Fruit fly (Drosophila melanogaster) whole organism, wandering third instar larva: Measurements from ENCODE around the gene CG43134.

ENCODE experiments used
- Abd-B ChIP-seq: fragments of >200 bp; optimal IDR thresholded peaks from 2 replicates; lab custom pipeline; 2017; ENCODE audit warnings: missing biosample characterization, missing genetic modification characterization
- CG32264 ChIP-seq: fragments of 200-800 bp; sonication (Bioruptor generic); optimal IDR thresholded peaks from 2 replicates; lab custom pipeline; 2016; ENCODE audit warnings: missing biosample characterization, missing genetic modification characterization
- CG9705 ChIP-seq: fragments of 200-800 bp; sonication (Bioruptor generic); optimal IDR thresholded peaks from 2 replicates; lab custom pipeline; 2018; ENCODE audit warnings: missing biosample characterization, mild to moderate bottlenecking, missing genetic modification characterization
- CrebA ChIP-seq: fragments of 200-800 bp; sonication (Bioruptor generic); optimal IDR thresholded peaks from 2 replicates; lab custom pipeline; 2016; ENCODE audit warnings: missing biosample characterization, mild to moderate bottlenecking, missing genetic modification characterization, borderline replicate concordance
- Dif ChIP-seq: fragments of 200-275, 200-300 bp; sonication (Bioruptor generic); optimal IDR thresholded peaks from 2 replicates; lab custom pipeline; 2018; ENCODE audit warnings: missing biosample characterization, missing genetic modification characterization; ENCODE audit not compliant: partially characterized antibody
- GATAd ChIP-seq: sonication (Bioruptor generic); optimal IDR thresholded peaks from 2 replicates; lab custom pipeline; 2016; ENCODE audit warnings: missing biosample characterization, missing genetic modification characterization
- HLH106 ChIP-seq: fragments of 200-800 bp; optimal IDR thresholded peaks from 3 replicates; lab custom pipeline; 2019; ENCODE audit warnings: missing biosample characterization, mild to moderate bottlenecking, missing genetic modification characterization, moderate library complexity
- Hnf4 ChIP-seq: fragments of 200-800 bp; sonication (Bioruptor generic); optimal IDR thresholded peaks from 2 replicates; lab custom pipeline; 2016; ENCODE audit warnings: missing biosample characterization, mild to moderate bottlenecking, missing genetic modification characterization
- Hr78 ChIP-seq: fragments of >200 bp; optimal IDR thresholded peaks from 2 replicates; lab custom pipeline; 2017; ENCODE audit warnings: missing biosample characterization, missing genetic modification characterization
- Hr83 ChIP-seq: fragments of 200-300 bp; sonication (Bioruptor generic); optimal IDR thresholded peaks from 2 replicates; lab custom pipeline; 2016; ENCODE audit warnings: missing biosample characterization, mild to moderate bottlenecking, missing genetic modification characterization, moderate library complexity; ENCODE audit not compliant: poor library complexity, severe bottlenecking
- Mio ChIP-seq: sonication (Bioruptor generic); optimal IDR thresholded peaks from 2 replicates; lab custom pipeline; 2016; ENCODE audit warnings: missing biosample characterization, missing genetic modification characterization
- Myc ChIP-seq: fragments of >200 bp; optimal IDR thresholded peaks from 2 replicates; lab custom pipeline; 2017
- N ChIP-seq: fragments of >200 bp; optimal IDR thresholded peaks from 2 replicates; lab custom pipeline; 2018; ENCODE audit warnings: missing biosample characterization, missing external identifiers, missing genetic modification characterization
- OdsH ChIP-seq: fragments of 200-800 bp; sonication (Bioruptor generic); optimal IDR thresholded peaks from 2 replicates; lab custom pipeline; 2016; ENCODE audit warnings: missing biosample characterization, mild to moderate bottlenecking, missing genetic modification characterization
- Sp1 ChIP-seq: fragments of 200-800 bp; sonication (Bioruptor generic); optimal IDR thresholded peaks from 3 replicates; lab custom pipeline; 2019; ENCODE audit warnings: missing biosample characterization, mild to moderate bottlenecking, missing genetic modification characterization, moderate library complexity
- Vsx2 ChIP-seq: fragments of 200-300, 225-300 bp; sonication (Bioruptor generic); optimal IDR thresholded peaks from 2 replicates; lab custom pipeline; 2018; ENCODE audit warnings: missing biosample characterization, missing genetic modification characterization; ENCODE audit not compliant: partially characterized antibody
- brk ChIP-seq: fragments of 200-800 bp; sonication (Bioruptor generic); optimal IDR thresholded peaks from 2 replicates; lab custom pipeline; 2016; ENCODE audit warnings: missing biosample characterization, mild to moderate bottlenecking, missing genetic modification characterization
- dl ChIP-seq, 2 experiments: fragments of 175-275, 200-275 bp in 1 of 2; fragments of 200-275 bp in 1 of 2; sonication (Bioruptor generic); optimal IDR thresholded peaks; lab custom pipeline; 2018; ENCODE audit warnings: mild to moderate bottlenecking in 2 of 2, missing biosample characterization in 2 of 2, missing genetic modification characterization in 2 of 2, moderate library complexity in 2 of 2; ENCODE audit not compliant: partially characterized antibody in 2 of 2, insufficient read depth in 1 of 2
- dmrt93B ChIP-seq: fragments of 200-800 bp; sonication (Bioruptor generic); optimal IDR thresholded peaks from 2 replicates; lab custom pipeline; 2018; ENCODE audit warnings: missing biosample characterization, mild to moderate bottlenecking, missing genetic modification characterization
- dsf ChIP-seq: sonication (Bioruptor generic); optimal IDR thresholded peaks from 2 replicates; lab custom pipeline; 2016; ENCODE audit warnings: missing biosample characterization, missing genetic modification characterization, borderline replicate concordance
- ey ChIP-seq: fragments of 200-800 bp; sonication (Bioruptor generic); optimal IDR thresholded peaks from 2 replicates; lab custom pipeline; 2016; ENCODE audit warnings: missing biosample characterization, missing genetic modification characterization
- fru ChIP-seq: fragments of 200-800 bp; sonication (Bioruptor generic); optimal IDR thresholded peaks from 3 replicates; lab custom pipeline; 2016; ENCODE audit warnings: missing biosample characterization, mild to moderate bottlenecking, missing genetic modification characterization
- h ChIP-seq: fragments of 200-800 bp; sonication (Bioruptor generic); optimal IDR thresholded peaks from 3 replicates; lab custom pipeline; 2016; ENCODE audit warnings: missing biosample characterization, mild to moderate bottlenecking, missing genetic modification characterization
- jim ChIP-seq: fragments of 175-275, 200-325 bp; sonication (Bioruptor generic); optimal IDR thresholded peaks from 2 replicates; lab custom pipeline; 2016; ENCODE audit warnings: missing biosample characterization, mild to moderate bottlenecking, missing genetic modification characterization
- pan ChIP-seq: fragments of >200 bp; optimal IDR thresholded peaks from 2 replicates; lab custom pipeline; 2017
- rgr ChIP-seq: fragments of 200-800 bp; sonication (Bioruptor generic); optimal IDR thresholded peaks from 3 replicates; lab custom pipeline; 2016; ENCODE audit warnings: missing biosample characterization, mild to moderate bottlenecking, missing genetic modification characterization
- sv ChIP-seq: fragments of 200-800 bp; sonication (Bioruptor generic); optimal IDR thresholded peaks from 3 replicates; lab custom pipeline; 2016; ENCODE audit warnings: missing biosample characterization, missing genetic modification characterization
- tai ChIP-seq: sonication (Bioruptor generic); optimal IDR thresholded peaks from 2 replicates; lab custom pipeline; 2016; ENCODE audit warnings: missing biosample characterization, missing genetic modification characterization
- usp ChIP-seq: fragments of >200 bp; optimal IDR thresholded peaks from 2 replicates; lab custom pipeline; 2017; ENCODE audit warnings: missing biosample characterization, missing genetic modification characterization
- woc ChIP-seq: sonication (Bioruptor generic); optimal IDR thresholded peaks from 2 replicates; lab custom pipeline; 2016; ENCODE audit warnings: missing biosample characterization, mild to moderate bottlenecking, missing genetic modification characterization

Gene CG43134

DNA sequence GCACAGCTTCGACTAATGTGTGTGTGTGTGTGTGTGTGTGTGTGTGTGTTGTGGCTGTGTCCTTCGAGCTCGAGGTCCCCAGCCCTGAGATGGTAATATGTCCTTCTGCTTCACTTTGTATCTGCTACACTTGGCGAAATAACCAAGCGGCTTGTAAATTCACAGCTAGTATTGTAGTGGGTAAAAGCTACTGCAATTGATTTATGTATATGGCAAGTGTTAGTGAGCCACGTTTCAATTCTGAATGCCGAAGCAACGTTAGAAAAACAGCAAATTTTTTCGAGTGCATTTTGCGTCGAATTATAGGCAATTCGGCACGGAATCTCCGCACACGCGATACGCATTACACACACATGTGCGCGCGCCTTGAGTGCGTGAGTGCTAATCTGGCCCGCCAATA, 15.5 kb downstream of the CG43134 start (continued):
- TF ChIP-seq Myc (lab: Kevin White, UChicago) (no peak), N (GFP tag; lab: Kevin White, UChicago) (no peak), Mio (GFP tag; lab: Kevin White, UChicago) (no peak), CG32264 (GFP tag; lab: Kevin White, UChicago) (no peak)

DNA sequence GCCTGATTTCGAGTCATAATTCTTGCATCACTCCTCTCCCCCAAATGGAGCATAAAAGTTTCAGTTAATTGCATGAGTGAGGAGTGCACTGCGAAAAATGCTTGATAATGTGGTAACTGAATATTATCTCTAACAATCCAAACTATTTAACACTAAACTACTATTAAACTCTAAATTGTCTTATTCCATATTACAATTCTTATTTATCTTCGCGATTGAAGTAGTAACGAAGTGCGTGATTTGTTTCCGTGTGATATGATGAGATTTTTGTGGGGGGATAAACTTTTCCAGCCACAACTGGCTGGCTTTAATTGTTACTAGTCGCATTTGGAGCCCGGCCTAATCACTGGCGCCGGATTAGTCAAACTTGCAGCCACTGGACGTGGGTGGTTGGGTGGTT, 17.2 kb downstream of the CG43134 start:
- no peak for TF ChIP-seq CG32264 (GFP tag; lab: Kevin White, UChicago)
- TF ChIP-seq dl (GFP tag; optimal IDR thresholded peaks at IDR 0.05; lab: Kevin White, UChicago; ENCODE audit: insufficient read depth in 1 of 2, partially characterized antibody in 2 of 2), result no peak
- TF ChIP-seq jim (GFP tag; lab: Kevin White, UChicago), result no peak
- TF ChIP-seq usp (GFP tag; lab: Kevin White, UChicago), result no peak
- no peak for TF ChIP-seq CrebA (GFP tag; lab: Kevin White, UChicago)
- TF ChIP-seq Hr83, result no peak
- no peak for TF ChIP-seq woc (GFP tag; lab: Kevin White, UChicago)
- TF ChIP-seq Vsx2 (GFP tag; lab: Kevin White, UChicago), result no peak
- no peak for TF ChIP-seq Myc (lab: Kevin White, UChicago)
- no peak for TF ChIP-seq OdsH
- no peak for TF ChIP-seq fru
- no peak for TF ChIP-seq rgr (GFP tag; lab: Kevin White, UChicago)

DNA sequence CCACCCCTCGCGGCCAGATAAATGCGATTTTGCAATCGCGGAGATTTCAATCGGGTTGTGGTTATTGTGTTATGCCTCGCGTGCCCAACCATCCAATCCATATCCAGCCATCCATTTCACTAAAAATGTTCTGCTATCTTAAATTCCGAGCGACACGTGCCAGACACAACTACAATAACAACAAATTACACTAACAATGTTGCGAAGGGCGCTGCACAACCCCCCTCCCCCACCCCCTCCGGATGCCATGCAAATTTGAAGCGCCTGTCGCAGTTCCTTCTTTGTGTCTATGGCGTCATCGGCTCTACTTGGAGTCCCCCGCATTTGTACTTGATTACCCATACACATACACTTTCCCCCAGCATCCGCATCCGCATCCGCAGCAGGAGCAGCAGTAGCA, 18.2 kb downstream of the CG43134 start:
- no peak for TF ChIP-seq brk (GFP tag; lab: Kevin White, UChicago)
- no peak for TF ChIP-seq h

DNA sequence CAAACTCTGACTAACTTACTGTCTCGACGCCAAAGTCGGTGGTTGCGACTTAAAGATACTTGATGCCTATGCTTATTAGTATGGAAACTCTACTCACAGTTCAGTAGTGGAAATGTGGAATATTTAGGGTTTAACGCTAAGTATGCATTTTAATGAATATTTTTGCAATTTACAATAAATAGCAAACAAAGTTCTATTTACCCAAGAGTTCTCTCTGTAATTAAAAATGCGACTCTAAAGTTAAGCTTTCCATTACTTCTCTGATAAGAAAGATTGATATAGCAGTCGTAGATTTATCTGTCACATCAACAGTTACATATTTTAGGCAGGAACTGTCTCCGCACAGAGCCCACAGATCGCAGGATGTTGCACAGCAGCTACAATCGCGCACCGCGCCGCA, 18.7 kb downstream of the CG43134 start, which contains the start of gene CG12691:
TSS of gene CG12691 (plus strand) at position 301 of the 400 bp plus-strand sequence.
- TF ChIP-seq GATAd (GFP tag; lab: Kevin White, UChicago) (no peak), ey (GFP tag; lab: Kevin White, UChicago) (no peak), dmrt93B (GFP tag; lab: Kevin White, UChicago) (no peak), Dif (GFP tag; lab: Kevin White, UChicago) (no peak), Sp1 (no peak), jim (GFP tag; lab: Kevin White, UChicago) (no peak), Vsx2 (GFP tag; lab: Kevin White, UChicago) (no peak), fru (no peak), tai (no peak), Hr78 (no peak), CG9705 (GFP tag; lab: Kevin White, UChicago) (no peak), CG32264 (GFP tag; lab: Kevin White, UChicago) (no peak), rgr (GFP tag; lab: Kevin White, UChicago) (no peak), sv (GFP tag; lab: Kevin White, UChicago) (no peak)

DNA sequence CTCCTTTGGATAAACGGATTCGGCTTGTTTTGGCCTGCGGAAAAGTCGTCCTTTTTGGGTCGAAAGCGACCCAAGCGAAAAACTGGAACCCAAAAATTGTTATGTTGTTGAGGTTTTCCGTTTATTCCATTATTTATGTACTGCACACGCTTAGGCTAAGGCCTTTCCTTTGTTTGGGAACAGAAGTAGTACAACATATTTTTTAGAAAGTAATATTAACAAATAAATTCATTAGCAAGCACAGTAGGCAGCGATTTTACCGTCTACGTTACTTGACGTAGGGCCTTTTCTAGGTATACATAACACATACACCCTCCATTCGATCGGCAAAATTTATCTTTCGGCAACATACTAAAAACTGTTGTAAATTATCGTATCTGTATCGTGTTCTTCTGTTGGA, 21.3 kb downstream of the CG43134 start, which contains the start of gene CG15572:
TSS of gene CG15572 (plus strand) at position 301 of the 400 bp plus-strand sequence.
- no peak for TF ChIP-seq Hnf4 (GFP tag; lab: Kevin White, UChicago)
- TF ChIP-seq HLH106 (tag; lab: Kevin White, UChicago), result no peak
- no peak for TF ChIP-seq dsf (GFP tag; lab: Kevin White, UChicago)

DNA sequence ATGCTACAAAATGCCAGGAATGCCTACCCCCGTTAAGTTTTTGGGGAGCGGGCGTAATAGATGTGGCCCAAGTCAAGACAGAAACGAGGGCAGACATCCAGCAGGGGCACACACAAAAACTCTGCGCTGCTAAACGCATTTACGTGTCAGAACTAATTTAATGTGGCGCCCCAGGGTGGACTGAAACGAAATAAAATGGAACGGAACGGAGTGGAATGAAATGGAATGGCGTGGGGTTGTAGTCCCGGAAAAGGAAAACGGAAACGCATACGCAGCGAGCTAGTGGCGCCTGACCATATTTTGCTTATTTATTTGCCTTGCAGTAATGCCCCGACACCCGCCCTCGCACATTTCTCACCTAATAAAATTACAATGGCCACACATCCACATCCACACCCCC, 26.4 kb downstream of the CG43134 start:
- TF ChIP-seq OdsH (no peak), pan (no peak)

DNA sequence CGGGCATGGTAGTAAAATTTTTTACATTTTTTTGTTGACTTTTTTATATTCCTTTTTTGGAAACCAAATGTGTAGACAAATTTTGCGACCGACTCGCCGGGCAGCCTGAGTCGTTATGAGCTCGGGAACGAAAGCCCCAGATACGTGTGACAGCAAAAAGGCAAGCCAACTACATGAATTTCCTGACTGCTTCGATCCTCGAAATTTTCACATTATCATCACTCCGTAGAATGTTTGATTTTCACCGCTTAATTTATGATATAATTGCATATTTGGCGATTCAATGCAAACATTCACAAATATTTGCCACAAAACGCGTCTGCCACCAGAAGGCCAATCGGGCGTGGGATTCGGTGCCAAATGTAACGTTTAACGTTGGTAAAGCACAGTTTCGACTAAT, 29.8 kb downstream of the CG43134 start, which contains the start of gene CG15577:
TSS of gene CG15577 (minus strand) at position 101 of the 400 bp plus-strand sequence.
- no peak for TF ChIP-seq Abd-B
- no peak for TF ChIP-seq dl (GFP tag; optimal IDR thresholded peaks at IDR 0.05; lab: Kevin White, UChicago; ENCODE audit: insufficient read depth in 1 of 2, partially characterized antibody in 2 of 2)
- TF ChIP-seq jim (GFP tag; lab: Kevin White, UChicago), result no peak
- TF ChIP-seq, all 38 proteins: peak for 0
